Fruit fly (Drosophila melanogaster) whole organism, embryonic: Measurements from ENCODE around the gene mRpL28.

Experiments
- Awh ChIP-seq: fragments of 200-800 bp; sonication (Bioruptor generic); IDR thresholded peaks from 2 replicates; pipeline ENCODE4, ENCODE4 v1.3.6; 2022; ENCODE audit warnings: missing biosample characterization, missing genetic modification characterization
- BtbVII ChIP-seq: fragments of 200-800 bp; sonication (Bioruptor generic); optimal IDR thresholded peaks from 3 replicates; lab custom pipeline; 2017; ENCODE audit warnings: missing biosample characterization, mild to moderate bottlenecking, missing genetic modification characterization
- Bteb2 ChIP-seq: fragments of 200-800 bp; sonication (Bioruptor generic); optimal IDR thresholded peaks from 2 replicates; lab custom pipeline; 2016; ENCODE audit warnings: missing biosample characterization, missing genetic modification characterization
- CG10147 ChIP-seq: fragments of 200-800 bp; sonication (Bioruptor generic); optimal IDR thresholded peaks from 2 replicates; lab custom pipeline; 2019; ENCODE audit warnings: missing biosample characterization, mild to moderate bottlenecking, missing genetic modification characterization, moderate library complexity
- CG10366 ChIP-seq: fragments of 200-800 bp; sonication (Bioruptor generic); IDR thresholded peaks from 2 replicates; pipeline ENCODE4 v1.3.6; 2022; ENCODE audit warnings: missing biosample characterization, missing genetic modification characterization
- CG10959 ChIP-seq: fragments of 200-800 bp; sonication (Bioruptor generic); IDR thresholded peaks from 2 replicates; pipeline ENCODE4 v1.3.6; 2022; ENCODE audit warnings: missing biosample characterization, missing genetic modification characterization
- CG11093 ChIP-seq: fragments of 200-800 bp; sonication (Bioruptor generic); IDR thresholded peaks from 3 replicates; pipeline ENCODE4 v1.3.6; 2022; ENCODE audit warnings: missing biosample characterization, missing genetic modification characterization
- CG13287 ChIP-seq: fragments of 200-800 bp; sonication (Bioruptor generic); IDR thresholded peaks from 2 replicates; pipeline ENCODE4 v1.3.6; 2022; ENCODE audit warnings: missing biosample characterization, missing genetic modification characterization; ENCODE audit not compliant: partially characterized antibody
- CG14050 ChIP-seq: fragments of 200-800 bp; sonication (Bioruptor generic); IDR thresholded peaks from 3 replicates; pipeline ENCODE4 v1.3.6; 2022; ENCODE audit warnings: missing biosample characterization, missing genetic modification characterization
- CG14667 ChIP-seq: fragments of 200-800 bp; sonication (Bioruptor generic); IDR thresholded peaks from 2 replicates; pipeline ENCODE4 v1.3.6; 2022; ENCODE audit warnings: missing biosample characterization, missing genetic modification characterization
- CG15269 ChIP-seq: fragments of 200-800 bp; sonication (Bioruptor generic); optimal IDR thresholded peaks from 2 replicates; lab custom pipeline; 2018; ENCODE audit warnings: missing biosample characterization, mild to moderate bottlenecking, missing genetic modification characterization, moderate library complexity
- CG17359 ChIP-seq: fragments of 200-800 bp; sonication (Bioruptor generic); optimal IDR thresholded peaks from 3 replicates; lab custom pipeline; 2018; ENCODE audit warnings: missing biosample characterization, mild to moderate bottlenecking, missing genetic modification characterization, moderate library complexity
- CG17361 ChIP-seq: fragments of 200-800 bp; sonication (Bioruptor generic); IDR thresholded peaks from 3 replicates; pipeline ENCODE4 v1.3.6; 2022; ENCODE audit warnings: missing biosample characterization, missing genetic modification characterization
- CG1792 ChIP-seq: fragments of 200-800 bp; sonication (Bioruptor generic); optimal IDR thresholded peaks from 2 replicates; lab custom pipeline; 2016; ENCODE audit warnings: missing biosample characterization, missing genetic modification characterization
- CG2875 ChIP-seq: fragments of 200-800 bp; sonication (Bioruptor generic); optimal IDR thresholded peaks from 2 replicates; lab custom pipeline; 2017; ENCODE audit warnings: missing biosample characterization, mild to moderate bottlenecking, missing genetic modification characterization, missing genetic modification reagents
- CG30020 ChIP-seq: fragments of 200-800 bp; optimal IDR thresholded peaks from 2 replicates; lab custom pipeline; 2019; ENCODE audit warnings: missing biosample characterization, mild to moderate bottlenecking, missing genetic modification characterization, moderate library complexity
- CG30403 ChIP-seq: fragments of 200-800 bp; sonication (Bioruptor generic); optimal IDR thresholded peaks from 3 replicates; lab custom pipeline; 2016; ENCODE audit warnings: missing biosample characterization, missing genetic modification characterization
- CG3407 ChIP-seq: fragments of 200-800 bp; sonication (Bioruptor generic); optimal IDR thresholded peaks from 2 replicates; lab custom pipeline; 2018; ENCODE audit warnings: missing biosample characterization, mild to moderate bottlenecking, missing genetic modification characterization
- CG4282 ChIP-seq: fragments of 200-800 bp; sonication (Bioruptor generic); optimal IDR thresholded peaks from 2 replicates; lab custom pipeline; 2016; ENCODE audit warnings: missing biosample characterization, missing genetic modification characterization
- CG7357 ChIP-seq: fragments of 200-800 bp; sonication (Bioruptor generic); IDR thresholded peaks from 3 replicates; pipeline ENCODE4 v1.3.6; 2022; ENCODE audit warnings: missing biosample characterization, missing genetic modification characterization
- CG7928 ChIP-seq: fragments of 200-800 bp; sonication (Bioruptor generic); optimal IDR thresholded peaks from 2 replicates; lab custom pipeline; 2017; ENCODE audit warnings: missing biosample characterization, mild to moderate bottlenecking, missing genetic modification characterization
- CG8359 ChIP-seq: fragments of 200-800 bp; sonication (Bioruptor generic); optimal IDR thresholded peaks from 2 replicates; lab custom pipeline; 2017; ENCODE audit warnings: missing biosample characterization, mild to moderate bottlenecking, missing genetic modification characterization, borderline replicate concordance
- CG9817 ChIP-seq: fragments of 200-800 bp; sonication (Bioruptor generic); optimal IDR thresholded peaks from 2 replicates; lab custom pipeline; 2018; ENCODE audit warnings: missing biosample characterization, mild to moderate bottlenecking, missing genetic modification characterization, moderate library complexity
- CG9932 ChIP-seq: fragments of 200-800 bp; sonication (Bioruptor generic); IDR thresholded peaks from 2 replicates; pipeline ENCODE4 v1.3.6; 2022; ENCODE audit warnings: missing biosample characterization, missing genetic modification characterization
- Dp ChIP-seq: fragments of 200-800 bp; sonication (Bioruptor generic); optimal IDR thresholded peaks from 2 replicates; lab custom pipeline; 2018; ENCODE audit warnings: missing biosample characterization, mild to moderate bottlenecking, missing genetic modification characterization, moderate library complexity
- Ets97D ChIP-seq: fragments of 200-800 bp; sonication (Bioruptor generic); optimal IDR thresholded peaks from 3 replicates; lab custom pipeline; 2016; ENCODE audit warnings: missing biosample characterization, missing genetic modification characterization
- HmgZ ChIP-seq: fragments of 200-800 bp; sonication (Bioruptor generic); optimal IDR thresholded peaks from 2 replicates; lab custom pipeline; 2018; ENCODE audit warnings: missing biosample characterization, mild to moderate bottlenecking, missing genetic modification characterization
- Hsf ChIP-seq: fragments of 200-800 bp; sonication (Bioruptor generic); optimal IDR thresholded peaks from 3 replicates; lab custom pipeline; 2016; ENCODE audit warnings: missing biosample characterization, missing genetic modification characterization
- Kr ChIP-seq: fragments of 200-800 bp; sonication (Bioruptor generic); optimal IDR thresholded peaks from 2 replicates; lab custom pipeline; 2017; ENCODE audit warnings: missing biosample characterization, mild to moderate bottlenecking, missing genetic modification characterization
- Lhr ChIP-seq: fragments of 200-800 bp; sonication (Bioruptor generic); optimal IDR thresholded peaks from 3 replicates; lab custom pipeline; 2017; ENCODE audit warnings: mild to moderate bottlenecking, missing biosample characterization, missing genetic modification reagents, missing genetic modification characterization
- Lim3 ChIP-seq: fragments of 200-800 bp; sonication (Bioruptor generic); IDR thresholded peaks from 2 replicates; pipeline ENCODE4 v1.3.6; 2022; ENCODE audit warnings: missing biosample characterization, missing genetic modification characterization
- Oli ChIP-seq: fragments of 200-800 bp; sonication (Bioruptor generic); optimal IDR thresholded peaks from 2 replicates; lab custom pipeline; 2018; ENCODE audit warnings: missing biosample characterization, mild to moderate bottlenecking, missing genetic modification characterization, moderate library complexity
- Sox102F ChIP-seq: fragments of 200-800 bp; sonication (Bioruptor generic); optimal IDR thresholded peaks from 2 replicates; lab custom pipeline; 2018; ENCODE audit warnings: missing biosample characterization, mild to moderate bottlenecking, missing genetic modification characterization, moderate library complexity
- btn ChIP-seq: fragments of 200-800 bp; sonication (Bioruptor generic); optimal IDR thresholded peaks from 2 replicates; lab custom pipeline; 2016; ENCODE audit warnings: missing biosample characterization, missing genetic modification characterization
- chm ChIP-seq: fragments of 200-800 bp; sonication (Bioruptor generic); IDR thresholded peaks from 2 replicates; pipeline ENCODE4 v1.3.6; 2022; ENCODE audit warnings: missing biosample characterization, missing genetic modification characterization
- ci ChIP-seq: fragments of 200-800 bp; sonication (Bioruptor generic); IDR thresholded peaks from 3 replicates; pipeline ENCODE4 v1.3.6; 2022; ENCODE audit warnings: missing biosample characterization, missing genetic modification characterization
- crc ChIP-seq: fragments of 200-800 bp; sonication (Bioruptor generic); optimal IDR thresholded peaks from 2 replicates; lab custom pipeline; 2016; ENCODE audit warnings: missing biosample characterization, missing genetic modification characterization
- crp ChIP-seq, 2 experiments: fragments of 200-800 bp; sonication (Bioruptor generic); optimal IDR thresholded peaks; 2 replicates in 1 of 2; 3 replicates in 1 of 2; lab custom pipeline; 2017; ENCODE audit warnings: missing biosample characterization in 2 of 2, missing genetic modification characterization in 2 of 2, mild to moderate bottlenecking in 1 of 2, moderate library complexity in 1 of 2
- ems ChIP-seq: fragments of 200-800 bp; sonication (Bioruptor generic); optimal IDR thresholded peaks from 3 replicates; lab custom pipeline; 2016; ENCODE audit warnings: missing biosample characterization, missing genetic modification characterization
- grau ChIP-seq: fragments of 200-800 bp; optimal IDR thresholded peaks from 3 replicates; lab custom pipeline; 2019; ENCODE audit warnings: missing biosample characterization, mild to moderate bottlenecking, missing genetic modification characterization, moderate library complexity
- her ChIP-seq: fragments of 200-800 bp; sonication (Bioruptor generic); optimal IDR thresholded peaks from 2 replicates; lab custom pipeline; 2016; ENCODE audit warnings: missing biosample characterization, missing genetic modification characterization
- lmd ChIP-seq: fragments of 200-800 bp; sonication (Bioruptor generic); IDR thresholded peaks from 2 replicates; pipeline ENCODE4 v1.3.6; 2022; ENCODE audit warnings: missing biosample characterization, missing genetic modification characterization
- nerfin-2 ChIP-seq: fragments of 200-800 bp; sonication (Bioruptor generic); IDR thresholded peaks from 2 replicates; pipeline ENCODE4 v1.3.6; 2022; ENCODE audit warnings: missing biosample characterization, missing genetic modification characterization; ENCODE audit not compliant: partially characterized antibody
- pan ChIP-seq, 4 experiments: fragments of >200 bp in 3 of 4; fragments of 200-800 bp in 1 of 4; sonication (Bioruptor generic) in 1 of 4; optimal IDR thresholded peaks in 3 of 4; IDR thresholded peaks in 1 of 4; 2 replicates each; pipeline versions ENCODE4 v1.3.6 to Lab custom; 2017 to 2022; ENCODE audit warnings: missing biosample characterization in 2 of 4, missing genetic modification characterization in 2 of 4, mixed read lengths in 1 of 4
- pfk ChIP-seq: fragments of 200-800 bp; sonication (Bioruptor generic); optimal IDR thresholded peaks from 2 replicates; lab custom pipeline; 2018; ENCODE audit warnings: missing biosample characterization, mild to moderate bottlenecking, missing genetic modification characterization, moderate library complexity
- row ChIP-seq: fragments of 200-800 bp; sonication (Bioruptor generic); IDR thresholded peaks from 3 replicates; pipeline ENCODE4 v1.3.6; 2022; ENCODE audit warnings: missing biosample characterization, missing genetic modification characterization
- twi ChIP-seq: fragments of 200-800 bp; optimal IDR thresholded peaks from 2 replicates; lab custom pipeline; 2019; ENCODE audit warnings: missing biosample characterization, mild to moderate bottlenecking, missing genetic modification characterization, moderate library complexity
- unpg ChIP-seq: fragments of 200-800 bp; sonication (Bioruptor generic); optimal IDR thresholded peaks from 3 replicates; lab custom pipeline; 2018; ENCODE audit warnings: missing biosample characterization, mild to moderate bottlenecking, missing genetic modification characterization, moderate library complexity
- zfh2 ChIP-seq: fragments of 200-800 bp; sonication (Bioruptor generic); optimal IDR thresholded peaks from 2 replicates; lab custom pipeline; 2016; ENCODE audit warnings: missing biosample characterization, missing genetic modification characterization

The mRpL28 gene

dm6 chr2L:4999389-5000032, 25.7 kb downstream of the mRpL28 start (continued):
- TF ChIP-seq CG17361 (GFP tag; lab: Robert Waterston, UW) (peak; percentile 15; the same call in 1 of the 3 replicates), ems (GFP tag; lab: Kevin White, UChicago) (peak; percentile 61), Oli (tag; lab: Kevin White, UChicago) (peak; percentile 74), CG8359 (peak; percentile 29), Lim3 (GFP tag; lab: Robert Waterston, UW) (no peak), HmgZ (tag; lab: Kevin White, UChicago) (peak; percentile 38), BtbVII (GFP tag; lab: Kevin White, UChicago) (peak; percentile 70), zfh2 (peak; percentile 46), CG3407 (no peak), CG7928 (GFP tag; lab: Kevin White, UChicago) (peak; percentile 23), CG10959 (GFP tag; lab: Robert Waterston, UW) (peak; percentile 67), CG4282 (GFP tag; lab: Kevin White, UChicago) (no peak), CG1792 (peak; percentile 37), crc (GFP tag; lab: Kevin White, UChicago) (peak; percentile 32), lmd (peak; percentile 82), Awh (peak; percentile 56; the same call in 1 of the 2 replicates), CG30403 (peak; percentile 49), CG17359 (peak; percentile 78), btn (GFP tag; lab: Kevin White, UChicago) (peak; percentile 75), Ets97D (GFP tag; lab: Kevin White, UChicago) (no peak), crp (GFP tag; optimal IDR thresholded peaks at IDR 0.05; lab: Kevin White, UChicago) (no peak), ci (GFP tag; lab: Robert Waterston, UW) (peak; percentile 81), Sox102F (peak; percentile 76), grau (tag; lab: Kevin White, UChicago) (peak; percentile 95), CG9817 (tag; lab: Kevin White, UChicago) (peak; percentile 65), CG13287 (no peak), Bteb2 (peak; percentile 54), twi (no peak), CG9932 (GFP tag; lab: Robert Waterston, UW) (peak; percentile 73), CG30020 (tag; lab: Kevin White, UChicago) (no peak), CG2875 (GFP tag; lab: Kevin White, UChicago) (no peak), unpg (GFP tag; lab: Kevin White, UChicago) (peak; percentile 73), CG11093 (peak; percentile 69), nerfin-2 (GFP tag; lab: Robert Waterston, UW) (no peak), pfk (GFP tag; lab: Kevin White, UChicago) (no peak), Dp (no peak), CG14667 (GFP tag; lab: Robert Waterston, UW) (peak; percentile 65), Lhr (GFP tag; lab: Kevin White, UChicago) (peak; percentile 26), Kr (GFP tag; lab: Kevin White, UChicago) (no peak), chm (GFP tag; lab: Robert Waterston, UW) (peak; percentile 60; the same call in 1 of the 2 replicates), Hsf (peak; percentile 68), CG14050 (0 out of 3 replicates have a peak, but pooled peaks have one; percentile 22), pan (optimal IDR thresholded peaks at IDR 0.05; lab: Kevin White, UChicago) (no peak), pan (GFP tag; optimal IDR thresholded peaks at IDR 0.05 in 1 of 2, IDR thresholded peaks at IDR 0.05 in 1 of 2) (peak in 1 of 2 experiments; percentile 73), row (peak; percentile 80), her (GFP tag; lab: Kevin White, UChicago) (peak; percentile 29), CG10147 (GFP tag; lab: Kevin White, UChicago) (peak; percentile 41), CG15269 (tag; lab: Kevin White, UChicago) (peak; percentile 80), CG7357 (peak; percentile 55; the same call in 1 of the 3 replicates), CG10366 (peak; percentile 69)
